Fruit fly (Drosophila melanogaster) whole organism, embryonic: ENCODE measurements around the gene CG17027.

ENCODE experiments used
- Ada2b ChIP-seq: fragments of 200-800 bp; sonication (Bioruptor generic); IDR thresholded peaks from 2 replicates; pipeline ENCODE4 v1.3.6; 2022; ENCODE audit warnings: missing biosample characterization, missing genetic modification characterization
- Atf-2 ChIP-seq: fragments of 200-800 bp; sonication (Bioruptor generic); optimal IDR thresholded peaks from 2 replicates; lab custom pipeline; 2016; ENCODE audit warnings: missing biosample characterization, missing genetic modification characterization
- B-H1 ChIP-seq: fragments of 200-800 bp; sonication (Bioruptor generic); IDR thresholded peaks from 3 replicates; pipeline ENCODE4 v1.3.6; 2022; ENCODE audit warnings: missing biosample characterization, missing genetic modification characterization
- CG10431 ChIP-seq: fragments of 200-800 bp; sonication (Bioruptor generic); optimal IDR thresholded peaks from 3 replicates; lab custom pipeline; 2018; ENCODE audit warnings: missing biosample characterization, mild to moderate bottlenecking, missing genetic modification characterization
- CG11398 ChIP-seq: fragments of 200-800 bp; sonication (Bioruptor generic); optimal IDR thresholded peaks from 2 replicates; lab custom pipeline; 2016; ENCODE audit warnings: missing biosample characterization, missing genetic modification characterization
- CG12236 ChIP-seq: fragments of 200-800 bp; sonication (Bioruptor generic); optimal IDR thresholded peaks from 2 replicates; lab custom pipeline; 2016; ENCODE audit warnings: missing biosample characterization, missing genetic modification characterization
- CG12659 ChIP-seq: fragments of 200-800 bp; sonication (Bioruptor generic); optimal IDR thresholded peaks from 3 replicates; lab custom pipeline; 2017; ENCODE audit warnings: mild to moderate bottlenecking, missing biosample characterization, missing genetic modification reagents, missing genetic modification characterization
- CG12942 ChIP-seq: fragments of 200-800 bp; sonication (Bioruptor generic); optimal IDR thresholded peaks from 3 replicates; lab custom pipeline; 2016; ENCODE audit warnings: missing biosample characterization, missing genetic modification characterization
- CG13287 ChIP-seq: fragments of 200-800 bp; sonication (Bioruptor generic); IDR thresholded peaks from 2 replicates; pipeline ENCODE4 v1.3.6; 2022; ENCODE audit warnings: missing biosample characterization, missing genetic modification characterization; ENCODE audit not compliant: partially characterized antibody
- CG13296 ChIP-seq: fragments of 200-800 bp; sonication (Bioruptor generic); optimal IDR thresholded peaks from 3 replicates; lab custom pipeline; 2018; ENCODE audit warnings: missing biosample characterization, mild to moderate bottlenecking, missing genetic modification characterization
- CG14667 ChIP-seq: fragments of 200-800 bp; sonication (Bioruptor generic); IDR thresholded peaks from 2 replicates; pipeline ENCODE4 v1.3.6; 2022; ENCODE audit warnings: missing biosample characterization, missing genetic modification characterization
- CG14965 ChIP-seq: fragments of 200-800 bp; sonication (Bioruptor generic); optimal IDR thresholded peaks from 2 replicates; lab custom pipeline; 2016; ENCODE audit warnings: missing biosample characterization, missing genetic modification characterization, borderline replicate concordance
- CG15269 ChIP-seq: fragments of 200-800 bp; sonication (Bioruptor generic); optimal IDR thresholded peaks from 2 replicates; lab custom pipeline; 2018; ENCODE audit warnings: missing biosample characterization, mild to moderate bottlenecking, missing genetic modification characterization, moderate library complexity
- CG15514 ChIP-seq: fragments of 200-800 bp; sonication (Bioruptor generic); optimal IDR thresholded peaks from 3 replicates; lab custom pipeline; 2017; ENCODE audit warnings: missing biosample characterization, missing genetic modification characterization, mild to moderate bottlenecking, moderate library complexity, missing genetic modification reagents
- CG16779 ChIP-seq: fragments of 200-800 bp; sonication (Bioruptor generic); IDR thresholded peaks from 2 replicates; pipeline ENCODE4 v1.3.6; 2022; ENCODE audit warnings: missing biosample characterization, missing genetic modification characterization
- CG16813 ChIP-seq: fragments of 200-800 bp; sonication (Bioruptor generic); IDR thresholded peaks from 3 replicates; pipeline ENCODE4 v1.3.6; 2022; ENCODE audit warnings: missing biosample characterization, missing genetic modification characterization; ENCODE audit not compliant: partially characterized antibody
- CG17328 ChIP-seq: fragments of 200-800 bp; sonication (Bioruptor generic); IDR thresholded peaks from 2 replicates; pipeline ENCODE4 v1.3.6; 2022; ENCODE audit warnings: missing biosample characterization, missing genetic modification characterization
- CG30431 ChIP-seq: fragments of 200-800 bp; sonication (Bioruptor generic); optimal IDR thresholded peaks from 2 replicates; lab custom pipeline; 2017; ENCODE audit warnings: missing biosample characterization, missing genetic modification characterization
- CG3065 ChIP-seq: fragments of 200-800 bp; sonication (Bioruptor generic); optimal IDR thresholded peaks from 2 replicates; lab custom pipeline; 2016; ENCODE audit warnings: missing biosample characterization, missing genetic modification characterization
- CG5245 ChIP-seq: fragments of 200-800 bp; sonication (Bioruptor generic); optimal IDR thresholded peaks from 3 replicates; lab custom pipeline; 2016; ENCODE audit warnings: missing biosample characterization, missing genetic modification characterization
- CG6254 ChIP-seq: fragments of 200-800 bp; sonication (Bioruptor generic); optimal IDR thresholded peaks from 3 replicates; lab custom pipeline; 2017; ENCODE audit warnings: mild to moderate bottlenecking, missing biosample characterization, missing genetic modification reagents, missing genetic modification characterization
- CG7745 ChIP-seq: fragments of 200-800 bp; sonication (Bioruptor generic); optimal IDR thresholded peaks from 2 replicates; lab custom pipeline; 2018; ENCODE audit warnings: missing biosample characterization, mild to moderate bottlenecking, missing genetic modification characterization, moderate library complexity
- CG8281 ChIP-seq: fragments of 200-800 bp; sonication (Bioruptor generic); optimal IDR thresholded peaks from 2 replicates; lab custom pipeline; 2018; ENCODE audit warnings: missing biosample characterization, mild to moderate bottlenecking, missing genetic modification characterization, moderate library complexity
- CHES-1-like ChIP-seq: fragments of 200-800 bp; sonication (Bioruptor generic); optimal IDR thresholded peaks from 2 replicates; lab custom pipeline; 2016; ENCODE audit warnings: missing biosample characterization, missing genetic modification characterization
- D19B ChIP-seq: fragments of 200-800 bp; sonication (Bioruptor generic); optimal IDR thresholded peaks from 2 replicates; lab custom pipeline; 2017; ENCODE audit warnings: missing biosample characterization, mild to moderate bottlenecking, missing genetic modification characterization
- Dad ChIP-seq: fragments of 200-800 bp; sonication (Bioruptor generic); optimal IDR thresholded peaks from 3 replicates; lab custom pipeline; 2016; ENCODE audit warnings: missing biosample characterization, missing genetic modification characterization
- Jarid2 ChIP-seq: fragments of 200-800 bp; sonication (Bioruptor generic); optimal IDR thresholded peaks from 3 replicates; lab custom pipeline; 2017; ENCODE audit warnings: mild to moderate bottlenecking, missing biosample characterization, missing genetic modification reagents, missing genetic modification characterization
- Kr ChIP-seq: fragments of 200-800 bp; sonication (Bioruptor generic); optimal IDR thresholded peaks from 2 replicates; lab custom pipeline; 2017; ENCODE audit warnings: missing biosample characterization, mild to moderate bottlenecking, missing genetic modification characterization
- Lpt ChIP-seq: fragments of >200 bp; optimal IDR thresholded peaks from 2 replicates; lab custom pipeline; 2018; ENCODE audit warnings: missing biosample characterization, missing genetic modification characterization
- MESR4 ChIP-seq: fragments of 200-800 bp; sonication (Bioruptor generic); optimal IDR thresholded peaks from 2 replicates; lab custom pipeline; 2018; ENCODE audit warnings: missing biosample characterization, mild to moderate bottlenecking, missing genetic modification characterization, moderate library complexity
- NC2α ChIP-seq: fragments of 200-800 bp; sonication (Bioruptor generic); optimal IDR thresholded peaks from 2 replicates; lab custom pipeline; 2016; ENCODE audit warnings: missing biosample characterization, missing genetic modification characterization
- NC2β ChIP-seq: fragments of 200-800 bp; sonication (Bioruptor generic); optimal IDR thresholded peaks from 2 replicates; lab custom pipeline; 2016; ENCODE audit warnings: missing biosample characterization, missing genetic modification characterization
- Nf-YB ChIP-seq: fragments of 200-800 bp; sonication (Bioruptor generic); optimal IDR thresholded peaks from 3 replicates; lab custom pipeline; 2019; ENCODE audit warnings: missing biosample characterization, mild to moderate bottlenecking, missing genetic modification characterization, moderate library complexity
- Side ChIP-seq: fragments of 200-800 bp; sonication (Bioruptor generic); optimal IDR thresholded peaks from 2 replicates; lab custom pipeline; 2016; ENCODE audit warnings: missing biosample characterization, missing genetic modification characterization
- Vsx1 ChIP-seq: fragments of 200-800 bp; sonication (Bioruptor generic); optimal IDR thresholded peaks from 2 replicates; lab custom pipeline; 2017; ENCODE audit warnings: missing biosample characterization, mild to moderate bottlenecking, missing genetic modification characterization, missing genetic modification reagents
- YL-1 ChIP-seq: fragments of 200-800 bp; sonication (Bioruptor generic); optimal IDR thresholded peaks from 3 replicates; lab custom pipeline; 2017; ENCODE audit warnings: missing biosample characterization, mild to moderate bottlenecking, missing genetic modification characterization
- abd-A ChIP-seq: fragments of 200-800 bp; sonication (Bioruptor generic); optimal IDR thresholded peaks from 3 replicates; lab custom pipeline; 2019; ENCODE audit warnings: missing biosample characterization, mild to moderate bottlenecking, missing genetic modification characterization, moderate library complexity
- exex ChIP-seq: fragments of 200-800 bp; sonication (Bioruptor generic); optimal IDR thresholded peaks from 4 replicates; lab custom pipeline; 2018; ENCODE audit warnings: missing biosample characterization, mild to moderate bottlenecking, missing genetic modification characterization, moderate library complexity
- gce ChIP-seq: fragments of 200-800 bp; sonication (Bioruptor generic); IDR thresholded peaks from 3 replicates; pipeline ENCODE4 v1.3.6; 2022; ENCODE audit warnings: missing biosample characterization, missing genetic modification characterization
- inv ChIP-seq: fragments of 200-800 bp; sonication (Bioruptor generic); IDR thresholded peaks from 2 replicates; pipeline ENCODE4 v1.3.6; 2022; ENCODE audit warnings: missing biosample characterization, missing genetic modification characterization; ENCODE audit not compliant: partially characterized antibody
- nerfin-1 ChIP-seq: fragments of 200-800 bp; sonication (Bioruptor generic); optimal IDR thresholded peaks from 3 replicates; lab custom pipeline; 2019; ENCODE audit warnings: missing biosample characterization, mild to moderate bottlenecking, missing genetic modification characterization, moderate library complexity
- pan ChIP-seq, 4 experiments: fragments of >200 bp in 3 of 4; fragments of 200-800 bp in 1 of 4; sonication (Bioruptor generic) in 1 of 4; optimal IDR thresholded peaks in 3 of 4; IDR thresholded peaks in 1 of 4; 2 replicates each; pipeline versions ENCODE4 v1.3.6 to Lab custom; 2017 to 2022; ENCODE audit warnings: missing biosample characterization in 2 of 4, missing genetic modification characterization in 2 of 4, mixed read lengths in 1 of 4
- pros ChIP-seq: fragments of 200-800 bp; sonication (Bioruptor generic); optimal IDR thresholded peaks from 3 replicates; lab custom pipeline; 2019; ENCODE audit warnings: missing biosample characterization, mild to moderate bottlenecking, missing genetic modification characterization, moderate library complexity
- ranshi ChIP-seq: fragments of 200-800 bp; sonication (Bioruptor generic); IDR thresholded peaks from 2 replicates; pipeline ENCODE4 v1.3.6; 2022; ENCODE audit warnings: missing biosample characterization, missing genetic modification characterization
- run ChIP-seq: fragments of 200-800 bp; sonication (Bioruptor generic); optimal IDR thresholded peaks from 3 replicates; lab custom pipeline; 2018; ENCODE audit warnings: missing biosample characterization, mild to moderate bottlenecking, missing genetic modification characterization
- slp2 ChIP-seq: fragments of 200-800 bp; sonication (Bioruptor generic); optimal IDR thresholded peaks from 2 replicates; lab custom pipeline; 2016; ENCODE audit warnings: missing biosample characterization, missing genetic modification characterization
- vfl ChIP-seq: fragments of 200-800 bp; sonication (Bioruptor generic); optimal IDR thresholded peaks from 2 replicates; lab custom pipeline; 2016; ENCODE audit warnings: missing biosample characterization, missing genetic modification characterization
- wdn ChIP-seq: fragments of 200-800 bp; sonication (Bioruptor generic); IDR thresholded peaks from 2 replicates; pipeline ENCODE4 v1.3.6; 2022; ENCODE audit warnings: missing biosample characterization, missing genetic modification characterization

The CG17027 gene

DNA sequence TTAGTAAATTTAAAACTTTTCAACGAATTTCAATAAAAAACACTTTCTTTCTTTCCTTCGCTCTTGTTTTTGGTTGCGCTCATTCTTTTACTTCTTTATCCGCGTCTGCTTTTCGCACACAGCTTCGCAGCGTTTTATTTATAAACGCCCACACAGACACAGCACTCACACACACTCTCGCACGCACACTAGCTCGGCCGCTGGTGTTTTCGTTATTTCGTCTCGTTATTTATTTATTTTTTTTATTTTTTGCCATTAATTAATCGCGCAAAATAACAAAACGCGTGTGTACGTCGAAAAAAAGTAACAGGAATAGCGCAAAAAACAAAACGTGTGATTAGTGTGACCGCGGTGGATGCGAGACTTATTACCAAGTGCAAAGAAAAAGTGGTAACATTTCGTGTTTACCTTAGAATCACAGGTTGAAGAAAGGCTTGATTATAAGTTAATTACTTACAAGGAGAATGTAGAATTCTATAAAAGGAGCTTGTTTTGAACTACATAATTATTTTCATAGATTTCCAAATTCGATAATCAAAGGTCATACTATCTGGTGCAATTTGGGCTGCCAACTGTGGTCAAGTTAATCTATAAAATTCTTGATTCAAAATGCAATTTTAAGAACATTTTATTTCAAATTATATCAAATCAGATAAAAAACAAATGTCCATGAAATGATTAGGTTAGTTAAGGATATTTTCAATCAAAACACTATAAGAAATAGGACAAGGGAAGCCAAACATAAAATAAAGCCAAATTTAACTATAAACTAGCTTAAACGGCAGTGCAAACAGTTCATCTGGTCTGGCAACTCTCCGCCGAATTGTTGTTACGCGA is 24.7 kb downstream of the CG17027 start, which contains the start of the genes hzg and mRpS31 (continued):
- TF ChIP-seq NC2α (GFP tag; lab: Kevin White, UChicago) (no peak), CG14667 (no peak), CG15514 (GFP tag; lab: Kevin White, UChicago) (peak; percentile 41), CG5245 (GFP tag; lab: Kevin White, UChicago) (no peak), Jarid2 (GFP tag; lab: Kevin White, UChicago) (peak; percentile 74), Dad (GFP tag; lab: Kevin White, UChicago) (no peak), inv (GFP tag; lab: Robert Waterston, UW) (no peak), CG13287 (GFP tag; lab: Robert Waterston, UW) (peak; percentile 15; the same call in 1 of the 2 replicates), slp2 (GFP tag; lab: Kevin White, UChicago) (peak; percentile 5), CG15269 (tag; lab: Kevin White, UChicago) (peak; percentile 46), CG16813 (no peak), Nf-YB (GFP tag; lab: Kevin White, UChicago) (peak; percentile 6), B-H1 (GFP tag; lab: Robert Waterston, UW) (no peak), Kr (GFP tag; lab: Kevin White, UChicago) (no peak), ranshi (GFP tag; lab: Robert Waterston, UW) (peak; percentile 65; the same call in 1 of the 2 replicates), CG12659 (GFP tag; lab: Kevin White, UChicago) (peak; percentile 42), vfl (GFP tag; lab: Kevin White, UChicago) (no peak), pros (no peak), CG12942 (peak; percentile 45), CG8281 (tag; lab: Kevin White, UChicago) (no peak), CG7745 (tag; lab: Kevin White, UChicago) (peak; percentile 20), run (tag; lab: Kevin White, UChicago) (no peak), CHES-1-like (GFP tag; lab: Kevin White, UChicago) (peak; percentile 20), Side (GFP tag; lab: Kevin White, UChicago) (peak; percentile 39), CG3065 (GFP tag; lab: Kevin White, UChicago) (no peak), YL-1 (GFP tag; lab: Kevin White, UChicago) (peak; percentile 35), abd-A (tag; lab: Kevin White, UChicago) (peak; percentile 37), CG13296 (GFP tag; lab: Kevin White, UChicago) (no peak), CG12236 (GFP tag; lab: Kevin White, UChicago) (no peak), CG16779 (GFP tag; lab: Robert Waterston, UW) (no peak), Atf-2 (peak; percentile 58), CG6254 (GFP tag; lab: Kevin White, UChicago) (no peak), NC2β (GFP tag; lab: Kevin White, UChicago) (peak; percentile 6), pan (optimal IDR thresholded peaks at IDR 0.05; lab: Kevin White, UChicago) (no peak), pan (GFP tag; optimal IDR thresholded peaks at IDR 0.05 in 1 of 2, IDR thresholded peaks at IDR 0.05 in 1 of 2) (peak in 1 of 2 experiments; percentile 24), MESR4 (GFP tag; lab: Kevin White, UChicago) (peak; percentile 63), Ada2b (GFP tag; lab: Robert Waterston, UW) (peak; percentile 33), CG11398 (GFP tag; lab: Kevin White, UChicago) (no peak), Lpt (GFP tag; lab: Kevin White, UChicago) (no peak), CG30431 (GFP tag; lab: Kevin White, UChicago) (no peak), D19B (no peak), Vsx1 (GFP tag; lab: Kevin White, UChicago) (no peak), gce (no peak), CG10431 (peak; percentile 39), CG14965 (GFP tag; lab: Kevin White, UChicago) (no peak), nerfin-1 (tag; lab: Kevin White, UChicago) (peak; percentile 27), CG17328 (no peak), exex (peak; percentile 6), wdn (GFP tag; lab: Robert Waterston, UW) (0 out of 2 replicates have a peak, but pooled peaks have one; percentile 49)
